Fruit fly (Drosophila melanogaster) whole organism, pupa: ENCODE data around the gene Arpc1.

Experiments
- CG10348 ChIP-seq: fragments of 200-800 bp; sonication (Bioruptor generic); IDR thresholded peaks from 2 replicates; pipeline ENCODE4 v1.3.6; 2022; ENCODE audit warnings: missing biosample characterization, missing genetic modification characterization
- CG12605 ChIP-seq: fragments of 200-800 bp; sonication (Bioruptor generic); IDR thresholded peaks from 2 replicates; pipeline ENCODE4 v1.3.6; 2022; ENCODE audit warnings: missing biosample characterization, missing genetic modification characterization
- CG13204 ChIP-seq: fragments of 200-800 bp; sonication (Bioruptor generic); optimal IDR thresholded peaks from 2 replicates; lab custom pipeline; 2018; ENCODE audit warnings: missing biosample characterization, mild to moderate bottlenecking, missing genetic modification characterization, moderate library complexity
- CG15710 ChIP-seq: fragments of 200-800 bp; sonication (Bioruptor generic); optimal IDR thresholded peaks from 2 replicates; lab custom pipeline; 2018; ENCODE audit warnings: missing biosample characterization, mild to moderate bottlenecking, missing genetic modification characterization, moderate library complexity
- CG32121 ChIP-seq: fragments of 200-800 bp; sonication (Bioruptor generic); IDR thresholded peaks from 2 replicates; pipeline ENCODE4 v1.3.6; 2022; ENCODE audit warnings: missing biosample characterization, missing genetic modification characterization
- CG34367 ChIP-seq: fragments of 200-800 bp; sonication (Bioruptor generic); optimal IDR thresholded peaks from 2 replicates; lab custom pipeline; 2018; ENCODE audit warnings: missing biosample characterization, mild to moderate bottlenecking, missing genetic modification characterization
- CG9948 ChIP-seq: fragments of 200-800 bp; sonication (Bioruptor generic); optimal IDR thresholded peaks from 2 replicates; lab custom pipeline; 2018; ENCODE audit warnings: missing biosample characterization, mild to moderate bottlenecking, missing genetic modification characterization, moderate library complexity
- EcR ChIP-seq: fragments of 200-800 bp; sonication (Bioruptor generic); optimal IDR thresholded peaks from 3 replicates; lab custom pipeline; 2019; ENCODE audit warnings: missing biosample characterization, missing genetic modification characterization, mild to moderate bottlenecking, moderate library complexity, missing genetic modification reagents
- Ets98B ChIP-seq: fragments of 200-800 bp; sonication (Bioruptor generic); IDR thresholded peaks from 2 replicates; pipeline ENCODE4 v1.3.6; 2022; ENCODE audit warnings: missing biosample characterization, missing genetic modification characterization
- fd96Ca ChIP-seq: fragments of 200-800 bp; sonication (Bioruptor generic); IDR thresholded peaks from 3 replicates; pipeline ENCODE4 v1.3.6; 2022; ENCODE audit warnings: missing biosample characterization, missing genetic modification characterization

DNA sequence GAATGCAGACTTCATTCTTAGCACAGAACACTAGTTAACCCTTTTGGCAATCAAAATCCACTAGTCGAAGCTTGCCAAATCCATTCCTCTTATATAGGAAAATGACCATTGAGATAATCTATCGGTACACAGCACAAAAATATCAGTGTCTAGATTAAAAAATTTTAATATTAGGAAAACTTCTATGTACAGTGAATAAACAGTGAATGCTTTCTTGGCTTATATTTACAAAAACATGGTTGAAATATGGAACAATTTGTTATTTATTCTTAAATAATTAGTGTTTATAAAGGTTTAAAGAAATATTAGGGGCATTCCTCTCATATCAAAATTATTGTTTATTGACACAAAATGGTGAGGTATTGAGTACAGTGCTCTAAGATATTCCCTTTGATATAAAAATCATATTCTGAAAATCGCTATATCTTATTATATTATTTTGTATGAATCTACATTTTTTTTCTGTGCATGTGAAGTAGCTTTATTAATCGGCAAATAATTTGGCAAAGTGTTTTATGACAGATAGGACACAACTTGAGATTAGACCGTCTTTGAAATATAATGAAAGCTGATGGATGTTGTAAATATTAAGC lies 14.2 kb upstream of the Arpc1 start, which contains the start of gene CG33306:
- TF ChIP-seq CG12605 (no peak), CG15710 (tag; lab: Kevin White, UChicago) (no peak), EcR (GFP tag; lab: Kevin White, UChicago) (no peak), CG9948 (tag; lab: Kevin White, UChicago) (no peak), CG10348 (GFP tag; lab: Robert Waterston, UW) (no peak), Ets98B (GFP tag; lab: Robert Waterston, UW) (no peak), CG34367 (no peak), CG32121 (GFP tag; lab: Robert Waterston, UW) (no peak), fd96Ca (GFP tag; lab: Robert Waterston, UW) (no peak), CG13204 (GFP tag; lab: Kevin White, UChicago) (no peak)
